Worm (Caenorhabditis elegans) whole organism, mixed stage, embryonic: ENCODE results near the gene vit-4.

Experiments used
- M03D4.4 ChIP-seq: sonication (generic microtip); optimal IDR thresholded peaks from 2 replicates; lab custom pipeline; 2017; ENCODE audit warnings: mild to moderate bottlenecking, missing genetic modification characterization, missing compliant biosample characterization
- bed-3 ChIP-seq: fragments of 200-800 bp; sonication (Bioruptor generic); optimal IDR thresholded peaks from 3 replicates; lab custom pipeline; 2018; ENCODE audit warnings: mild to moderate bottlenecking, missing genetic modification characterization, moderate library complexity, missing compliant biosample characterization
- blmp-1 ChIP-seq: fragments of 150-350 bp; optimal IDR thresholded peaks from 2 replicates; lab custom pipeline; 2014; ENCODE audit warnings: missing biosample characterization, missing genetic modification characterization
- ceh-39 ChIP-seq: fragments of 150-350 bp; optimal IDR thresholded peaks from 2 replicates; lab custom pipeline; 2014; ENCODE audit warnings: missing biosample characterization, missing genetic modification characterization
- ceh-43 ChIP-seq: fragments of 200-800 bp; sonication (Bioruptor generic); optimal IDR thresholded peaks from 2 replicates; lab custom pipeline; 2018; ENCODE audit warnings: mild to moderate bottlenecking, missing genetic modification characterization, moderate library complexity, missing compliant biosample characterization
- ces-1 ChIP-seq: fragments of 150-350 bp; optimal IDR thresholded peaks from 2 replicates; lab custom pipeline; 2014; ENCODE audit warnings: missing biosample characterization, missing genetic modification reagents, missing genetic modification characterization
- cnd-1 ChIP-seq: fragments of 200-800 bp; sonication (Bioruptor generic); optimal IDR thresholded peaks from 2 replicates; lab custom pipeline; 2018; ENCODE audit warnings: mild to moderate bottlenecking, missing genetic modification characterization, missing compliant biosample characterization
- drap-1 ChIP-seq: fragments of 200-800 bp; sonication (Bioruptor generic); optimal IDR thresholded peaks from 3 replicates; lab custom pipeline; 2018; ENCODE audit warnings: mild to moderate bottlenecking, missing genetic modification characterization, missing compliant biosample characterization
- elt-3 ChIP-seq: fragments of 150-350 bp; optimal IDR thresholded peaks from 2 replicates; lab custom pipeline; 2014; ENCODE audit warnings: missing biosample characterization, missing genetic modification characterization
- flh-1 ChIP-seq: fragments of 200-800 bp; sonication (Bioruptor generic); optimal IDR thresholded peaks from 2 replicates; lab custom pipeline; 2018; ENCODE audit warnings: mild to moderate bottlenecking, missing genetic modification characterization, moderate library complexity, missing compliant biosample characterization
- hlh-1 ChIP-seq: fragments of 150-350 bp; optimal IDR thresholded peaks from 2 replicates; lab custom pipeline; 2014; ENCODE audit warnings: missing biosample characterization, missing genetic modification reagents, missing genetic modification characterization
- lin-32 ChIP-seq: fragments of 200-800 bp; sonication (Bioruptor generic); optimal IDR thresholded peaks from 2 replicates; lab custom pipeline; 2018; ENCODE audit warnings: mild to moderate bottlenecking, missing genetic modification characterization, missing compliant biosample characterization
- lsy-2 ChIP-seq: fragments of 150-350 bp; optimal IDR thresholded peaks from 2 replicates; lab custom pipeline; 2014; ENCODE audit warnings: missing biosample characterization, missing genetic modification characterization
- mab-5 ChIP-seq: fragments of 150-350 bp; optimal IDR thresholded peaks from 2 replicates; lab custom pipeline; 2014; ENCODE audit warnings: missing biosample characterization, missing genetic modification characterization
- mep-1 ChIP-seq: fragments of 150-350 bp; optimal IDR thresholded peaks from 2 replicates; lab custom pipeline; 2017; ENCODE audit warnings: missing biosample characterization, missing genetic modification reagents, missing genetic modification characterization, inconsistent platforms
- mls-2 ChIP-seq: sonication (generic microtip); optimal IDR thresholded peaks from 2 replicates; lab custom pipeline; 2016; ENCODE audit warnings: mild to moderate bottlenecking, missing genetic modification characterization, moderate library complexity, missing compliant biosample characterization
- nhr-237 ChIP-seq: fragments of 150-350 bp; optimal IDR thresholded peaks from 2 replicates; lab custom pipeline; 2014; ENCODE audit warnings: missing biosample characterization, missing genetic modification characterization
- nhr-76 ChIP-seq: sonication (generic microtip); optimal IDR thresholded peaks from 2 replicates; lab custom pipeline; 2017; ENCODE audit warnings: missing biosample characterization, missing genetic modification characterization
- pha-4 ChIP-seq: fragments of 150-350 bp; optimal IDR thresholded peaks from 2 replicates; lab custom pipeline; 2018; ENCODE audit warnings: missing biosample characterization, missing genetic modification reagents, missing genetic modification characterization
- sem-2 ChIP-seq: fragments of 200-800 bp; sonication (Bioruptor generic); optimal IDR thresholded peaks from 2 replicates; lab custom pipeline; 2018; ENCODE audit warnings: mild to moderate bottlenecking, missing genetic modification characterization, missing compliant biosample characterization
- snpc-4 ChIP-seq: fragments of 150-350 bp; optimal IDR thresholded peaks from 2 replicates; lab custom pipeline; 2014; ENCODE audit warnings: missing biosample characterization, missing genetic modification characterization
- sptf-1 ChIP-seq: sonication (generic microtip); optimal IDR thresholded peaks from 2 replicates; lab custom pipeline; 2017; ENCODE audit warnings: mild to moderate bottlenecking, missing genetic modification characterization, moderate library complexity, missing compliant biosample characterization
- unc-120 ChIP-seq: sonication (generic microtip); optimal IDR thresholded peaks from 2 replicates; lab custom pipeline; 2017; ENCODE audit warnings: missing genetic modification characterization, missing compliant biosample characterization; ENCODE audit not compliant: poor library complexity, severe bottlenecking
- unc-39 ChIP-seq: fragments of 150-350 bp; optimal IDR thresholded peaks from 2 replicates; lab custom pipeline; 2014; ENCODE audit warnings: missing biosample characterization, missing genetic modification characterization
- unc-62 ChIP-seq: fragments of 150-350 bp; optimal IDR thresholded peaks from 2 replicates; lab custom pipeline; 2014; ENCODE audit warnings: missing biosample characterization, missing genetic modification reagents, missing genetic modification characterization
- ztf-11 ChIP-seq: fragments of 150-350 bp; optimal IDR thresholded peaks from 2 replicates; lab custom pipeline; 2014; ENCODE audit warnings: missing biosample characterization, missing genetic modification characterization

Gene vit-4

DNA sequence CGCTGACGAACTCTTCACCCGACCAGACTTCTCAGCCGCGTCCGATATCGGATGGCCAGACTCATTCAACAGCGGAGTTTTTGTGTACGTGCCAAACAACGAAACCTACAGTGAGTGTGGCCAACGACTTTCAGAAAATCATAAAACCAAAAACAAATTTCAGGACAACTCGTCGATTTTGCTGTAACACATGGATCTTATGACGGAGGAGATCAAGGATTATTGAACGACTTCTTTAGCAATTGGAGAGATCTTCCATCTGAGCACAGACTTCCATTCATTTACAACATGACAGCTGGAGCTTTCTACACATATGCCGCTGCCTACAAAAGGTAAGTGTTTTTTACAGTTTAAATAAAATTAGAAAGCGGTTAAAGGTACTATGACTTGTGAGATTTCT lies 25.7 kb downstream of the vit-4 start:
- TF ChIP-seq flh-1: no peak

DNA sequence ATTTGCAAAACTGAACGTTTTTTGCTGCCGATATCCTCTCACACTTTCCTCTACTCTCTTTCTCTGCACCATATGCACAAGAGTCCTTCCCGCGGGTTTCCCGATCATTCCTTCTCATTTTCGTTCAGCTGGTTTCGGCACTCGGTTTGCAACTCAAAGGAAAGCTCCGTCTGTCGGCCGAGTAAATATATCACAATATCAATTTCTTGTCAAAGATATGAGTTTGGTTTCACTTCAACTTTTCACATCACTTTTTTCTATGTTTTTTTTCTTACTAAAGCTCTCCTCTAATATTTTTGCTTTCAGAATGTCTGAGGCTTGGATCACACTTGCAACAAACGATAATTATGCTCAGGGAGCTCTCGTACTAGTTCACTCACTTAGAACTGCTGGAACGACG lies 26.4 kb downstream of the vit-4 start, which contains the start of gene gyg-1:
gyg-1 (plus strand) TSS at position 301 of the 400 bp plus-strand sequence.
- TF ChIP-seq mab-5 (tag; lab: Kevin White, UChicago): no peak
- no peak for TF ChIP-seq unc-39 (tag; lab: Kevin White, UChicago)
- no peak for TF ChIP-seq snpc-4 (tag; lab: Kevin White, UChicago)
- no peak for TF ChIP-seq mep-1 (tag; lab: Kevin White, UChicago)
- TF ChIP-seq M03D4.4 (tag; lab: Kevin White, UChicago): no peak
- no peak for TF ChIP-seq sem-2 (GFP tag; lab: Kevin White, UChicago)
- no peak for TF ChIP-seq lsy-2 (tag; lab: Kevin White, UChicago)
- no peak for TF ChIP-seq nhr-76 (tag; lab: Kevin White, UChicago)
- TF ChIP-seq unc-120 (tag; lab: Kevin White, UChicago): no peak
- TF ChIP-seq pha-4 (tag; lab: Kevin White, UChicago): no peak
- TF ChIP-seq mls-2: no peak

DNA sequence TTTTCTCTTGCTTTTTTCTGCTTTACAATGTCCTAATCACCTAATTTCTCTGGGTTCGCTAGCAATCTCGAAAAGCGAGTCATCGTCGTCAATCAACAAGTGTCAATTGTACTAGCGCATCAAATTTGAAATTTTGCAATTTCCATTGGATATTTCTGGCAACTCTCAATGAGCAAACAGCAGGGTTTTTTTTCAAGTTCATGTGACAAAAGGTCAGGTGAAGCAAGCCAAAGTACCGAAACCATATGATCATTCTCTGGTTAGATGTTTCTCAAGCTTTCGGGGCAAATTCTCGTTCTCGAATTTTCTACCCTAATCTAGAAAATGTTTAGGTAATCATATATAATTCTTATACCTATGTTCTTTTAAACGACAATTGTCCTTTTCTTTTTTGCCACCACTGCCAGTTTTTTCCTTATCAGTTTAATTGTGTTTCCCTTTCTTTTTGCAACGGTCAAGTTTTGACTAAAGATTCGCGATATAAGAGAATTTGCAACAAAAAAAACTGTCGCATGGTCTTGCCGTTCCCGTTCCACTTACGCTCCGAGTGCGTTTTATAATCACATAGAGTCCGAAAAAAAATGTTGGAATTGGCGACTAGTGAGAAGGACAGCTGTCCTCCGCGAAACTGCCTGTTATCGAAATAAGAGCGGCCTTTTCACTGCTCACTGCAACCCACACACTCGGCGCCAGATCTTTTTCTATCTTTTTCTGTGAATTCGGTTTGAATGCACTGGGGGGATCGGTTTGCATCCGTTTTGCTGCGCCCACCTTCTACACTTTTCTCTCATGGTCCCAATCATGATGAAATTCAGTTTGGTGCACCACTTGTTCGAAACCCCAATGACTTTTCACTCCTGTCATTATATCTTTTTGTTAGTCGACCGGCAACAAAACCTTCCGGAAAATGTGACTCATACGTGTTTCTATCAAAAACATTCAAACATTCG lies 27.2 kb downstream of the vit-4 start:
- TF ChIP-seq snpc-4 (tag; lab: Kevin White, UChicago): no peak
- TF ChIP-seq lin-32 (GFP tag; lab: Kevin White, UChicago): no peak
- TF ChIP-seq drap-1: no peak
- no peak for TF ChIP-seq cnd-1 (tag; lab: Kevin White, UChicago)
- TF ChIP-seq bed-3 (GFP tag; lab: Kevin White, UChicago): no peak
- TF ChIP-seq hlh-1 (tag; lab: Kevin White, UChicago): peak; percentile 79
- peak; percentile 38 for TF ChIP-seq unc-120 (tag; lab: Kevin White, UChicago)
- peak; percentile 36 for TF ChIP-seq unc-62 (GFP tag; lab: Kevin White, UChicago)
- TF ChIP-seq, all 35 proteins: peak for 3

DNA sequence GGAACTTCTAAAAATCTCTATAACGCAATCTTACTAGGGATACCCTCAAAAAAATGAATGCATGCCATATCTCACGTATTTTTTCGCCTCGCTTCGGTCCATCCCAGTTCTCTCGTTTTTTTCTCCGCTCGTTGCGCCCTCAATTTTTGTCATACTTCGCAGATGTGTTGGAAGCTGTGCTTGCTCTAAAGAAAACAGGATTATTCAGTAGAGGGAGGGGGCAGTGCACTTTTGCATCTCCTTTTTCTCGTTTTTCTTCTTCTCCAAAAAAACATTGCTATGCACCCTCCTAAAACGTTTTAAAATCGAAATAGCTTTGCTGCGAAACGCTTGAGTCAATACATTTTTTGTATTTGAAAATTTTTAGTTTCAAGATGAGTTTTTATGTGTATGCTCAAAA lies 28.3 kb downstream of the vit-4 start:
- no peak for TF ChIP-seq lsy-2 (tag; lab: Kevin White, UChicago)
- TF ChIP-seq nhr-237 (tag; lab: Kevin White, UChicago): no peak
- TF ChIP-seq ces-1 (GFP tag; lab: Kevin White, UChicago): peak; percentile 56
- TF ChIP-seq unc-120 (tag; lab: Kevin White, UChicago): no peak
- no peak for TF ChIP-seq ceh-43
- TF ChIP-seq ztf-11: no peak
- no peak for TF ChIP-seq sptf-1 (tag; lab: Kevin White, UChicago)

- TF ChIP-seq lsy-2 (tag; lab: Kevin White, UChicago): no peak
- TF ChIP-seq mab-5 (tag; lab: Kevin White, UChicago): no peak
- no peak for TF ChIP-seq flh-1
- TF ChIP-seq unc-39 (tag; lab: Kevin White, UChicago): no peak
- TF ChIP-seq hlh-1 (tag; lab: Kevin White, UChicago): peak; percentile 42
Observed at ce11 chrX:3534218-3534617, 29.5 kb downstream of the vit-4 start.

- TF ChIP-seq mep-1 (tag; lab: Kevin White, UChicago) (no peak), drap-1 (no peak), elt-3 (tag; lab: Kevin White, UChicago) (no peak), flh-1 (no peak), unc-120 (tag; lab: Kevin White, UChicago) (no peak), ceh-39 (tag; lab: Kevin White, UChicago) (no peak)
Observed at ce11 chrX:3532919-3533318, 30.8 kb downstream of the vit-4 start, which contains the start of gene F56B6.6. Gene F56B6.6, minus strand, starts transcription at chrX:3533019.

DNA sequence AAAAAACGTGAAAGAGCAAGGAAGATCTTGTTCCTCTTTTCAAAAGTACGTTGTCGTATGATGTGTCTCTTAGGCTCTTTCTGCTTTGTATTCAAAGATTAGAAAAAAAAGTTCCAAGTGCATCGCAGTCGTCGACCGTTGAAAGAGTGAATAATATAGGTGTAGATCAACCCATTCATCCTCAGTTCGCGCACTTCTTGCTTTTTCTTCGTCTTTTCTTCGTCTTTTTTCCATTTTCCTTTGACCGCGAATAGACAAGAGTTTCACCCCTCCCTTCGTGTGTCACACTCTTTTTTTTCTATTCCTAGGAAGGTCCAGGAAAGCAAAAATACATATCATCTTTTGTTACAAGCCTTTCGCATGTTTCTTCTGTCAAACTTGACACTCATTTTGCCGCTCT lies 37.1 kb downstream of the vit-4 start:
- no peak for TF ChIP-seq lsy-2 (tag; lab: Kevin White, UChicago)
- no peak for TF ChIP-seq ceh-43
- no peak for TF ChIP-seq blmp-1 (tag; lab: Kevin White, UChicago)
- TF ChIP-seq mab-5 (tag; lab: Kevin White, UChicago): no peak
- TF ChIP-seq, all 35 proteins: peak for 0
